Worm (Caenorhabditis elegans) whole organism, L3 larva: ENCODE measurements around the gene F31F7.1.

ENCODE experiments used
- R02D3.7 ChIP-seq: fragments of 150-350 bp; optimal IDR thresholded peaks from 2 replicates; lab custom pipeline; 2014; ENCODE audit warnings: missing biosample characterization, missing genetic modification characterization
- ZK546.5 ChIP-seq: sonication (generic microtip); optimal IDR thresholded peaks from 2 replicates; lab custom pipeline; 2017; ENCODE audit warnings: missing biosample characterization, missing genetic modification characterization
- aly-2 ChIP-seq: fragments of 150-350 bp; optimal IDR thresholded peaks from 2 replicates; lab custom pipeline; 2014; ENCODE audit warnings: missing biosample characterization, missing genetic modification characterization
- ama-1 ChIP-seq: fragments of 150-350 bp; optimal IDR thresholded peaks from 2 replicates; lab custom pipeline; 2018
- ceh-16 ChIP-seq: sonication (generic microtip); optimal IDR thresholded peaks from 2 replicates; lab custom pipeline; 2017; ENCODE audit warnings: missing biosample characterization, missing genetic modification characterization
- ceh-28 ChIP-seq: fragments of 150-350 bp; optimal IDR thresholded peaks from 2 replicates; lab custom pipeline; 2014; ENCODE audit warnings: missing biosample characterization, missing genetic modification reagents, missing genetic modification characterization
- ceh-82 ChIP-seq: fragments of 150-350 bp; optimal IDR thresholded peaks from 2 replicates; lab custom pipeline; 2014; ENCODE audit warnings: missing biosample characterization, missing genetic modification characterization
- daf-12 ChIP-seq: fragments of 150-350 bp; optimal IDR thresholded peaks from 2 replicates; lab custom pipeline; 2014; ENCODE audit warnings: missing biosample characterization, missing genetic modification reagents, missing genetic modification characterization
- egl-5 ChIP-seq: fragments of 150-350 bp; optimal IDR thresholded peaks from 2 replicates; lab custom pipeline; 2017; ENCODE audit warnings: missing biosample characterization, missing genetic modification reagents, missing genetic modification characterization, inconsistent platforms
- elt-2 ChIP-seq: sonication (generic microtip); optimal IDR thresholded peaks from 2 replicates; lab custom pipeline; 2016; ENCODE audit warnings: missing genetic modification reagents, mild to moderate bottlenecking, missing genetic modification characterization, missing compliant biosample characterization
- elt-3 ChIP-seq, 3 experiments: fragments of 150-350 bp in 1 of 3; sonication (generic microtip) in 2 of 3; optimal IDR thresholded peaks; 2 replicates in 2 of 3; 4 replicates in 1 of 3; lab custom pipeline; 2014 to 2017; ENCODE audit warnings: missing biosample characterization in 3 of 3, missing genetic modification characterization in 3 of 3
- eor-1 ChIP-seq, 2 experiments: fragments of 150-350 bp; optimal IDR thresholded peaks; 2 replicates each; lab custom pipeline; 2014 to 2018; ENCODE audit warnings: missing biosample characterization in 2 of 2, missing genetic modification characterization in 2 of 2
- fkh-2 ChIP-seq: fragments of 150-350 bp; optimal IDR thresholded peaks from 2 replicates; lab custom pipeline; 2014; ENCODE audit warnings: missing biosample characterization, missing genetic modification reagents, missing genetic modification characterization
- fos-1 ChIP-seq: fragments of 150-350 bp; optimal IDR thresholded peaks from 2 replicates; lab custom pipeline; 2014; ENCODE audit warnings: missing biosample characterization, missing genetic modification characterization
- hmg-11 ChIP-seq: sonication (generic microtip); optimal IDR thresholded peaks from 2 replicates; lab custom pipeline; 2016; ENCODE audit warnings: missing genetic modification characterization, missing compliant biosample characterization
- lin-15B ChIP-seq: fragments of 150-350 bp; optimal IDR thresholded peaks from 2 replicates; lab custom pipeline; 2014; ENCODE audit warnings: missing biosample characterization, missing genetic modification characterization
- lin-39 ChIP-seq: fragments of 150-350 bp; optimal IDR thresholded peaks from 2 replicates; lab custom pipeline; 2018; ENCODE audit warnings: missing biosample characterization, missing genetic modification reagents, missing genetic modification characterization
- mml-1 ChIP-seq: fragments of 150-350 bp; sonication (generic microtip); optimal IDR thresholded peaks from 3 replicates; lab custom pipeline; 2014; ENCODE audit warnings: missing biosample characterization, missing genetic modification characterization
- nfya-1 ChIP-seq: sonication (generic microtip); optimal IDR thresholded peaks from 2 replicates; lab custom pipeline; 2017; ENCODE audit warnings: missing genetic modification characterization, mild to moderate bottlenecking, missing compliant biosample characterization, antibody characterized with exemption, moderate library complexity; ENCODE audit not compliant: insufficient read depth
- nhr-11 ChIP-seq: fragments of 150-350 bp; optimal IDR thresholded peaks from 2 replicates; lab custom pipeline; 2014; ENCODE audit warnings: missing biosample characterization, missing genetic modification characterization
- nhr-12 ChIP-seq: fragments of 150-350 bp; optimal IDR thresholded peaks from 2 replicates; lab custom pipeline; 2014; ENCODE audit warnings: missing biosample characterization, missing genetic modification characterization
- nhr-23 ChIP-seq: fragments of 150-350 bp; optimal IDR thresholded peaks from 2 replicates; lab custom pipeline; 2014; ENCODE audit warnings: missing biosample characterization, missing genetic modification reagents, missing genetic modification characterization
- nhr-237 ChIP-seq: fragments of 150-350 bp; optimal IDR thresholded peaks from 2 replicates; lab custom pipeline; 2014; ENCODE audit warnings: missing biosample characterization, missing genetic modification characterization
- nhr-28 ChIP-seq: fragments of 150-350 bp; optimal IDR thresholded peaks from 2 replicates; lab custom pipeline; 2014; ENCODE audit warnings: missing biosample characterization, missing genetic modification characterization
- nhr-43 ChIP-seq: sonication (generic microtip); optimal IDR thresholded peaks from 2 replicates; lab custom pipeline; 2016; ENCODE audit warnings: mild to moderate bottlenecking, missing genetic modification characterization, missing compliant biosample characterization; ENCODE audit not compliant: poor library complexity, severe bottlenecking
- nhr-67 ChIP-seq: fragments of 150-350 bp; optimal IDR thresholded peaks from 2 replicates; lab custom pipeline; 2014; ENCODE audit warnings: missing biosample characterization, missing genetic modification characterization
- nhr-76 ChIP-seq: fragments of 150-350 bp; sonication (generic microtip); optimal IDR thresholded peaks from 5 replicates; lab custom pipeline; 2014; ENCODE audit warnings: missing biosample characterization, missing genetic modification characterization
- nhr-77 ChIP-seq: fragments of 150-350 bp; optimal IDR thresholded peaks from 2 replicates; lab custom pipeline; 2014; ENCODE audit warnings: missing biosample characterization, missing genetic modification characterization
- pha-4 ChIP-seq: fragments of 150-350 bp; optimal IDR thresholded peaks from 2 replicates; lab custom pipeline; 2014; ENCODE audit warnings: missing biosample characterization, missing genetic modification reagents, missing genetic modification characterization
- sea-2 ChIP-seq: fragments of 150-350 bp; sonication (generic microtip); optimal IDR thresholded peaks from 4 replicates; lab custom pipeline; 2014; ENCODE audit warnings: missing biosample characterization, missing genetic modification reagents, missing genetic modification characterization
- skn-1 ChIP-seq: fragments of 150-350 bp; optimal IDR thresholded peaks from 2 replicates; lab custom pipeline; 2014; ENCODE audit warnings: missing biosample characterization, missing genetic modification characterization
- snpc-4 ChIP-seq: fragments of 150-350 bp; optimal IDR thresholded peaks from 2 replicates; lab custom pipeline; 2014; ENCODE audit warnings: missing biosample characterization, missing genetic modification characterization
- tbx-2 ChIP-seq: sonication (generic microtip); optimal IDR thresholded peaks from 2 replicates; lab custom pipeline; 2016; ENCODE audit warnings: mild to moderate bottlenecking, missing genetic modification characterization, missing compliant biosample characterization
- unc-39 ChIP-seq: sonication (generic microtip); optimal IDR thresholded peaks from 4 replicates; lab custom pipeline; 2017; ENCODE audit warnings: missing biosample characterization, missing genetic modification characterization
- unc-62 ChIP-seq: fragments of 150-350 bp; sonication (generic microtip); optimal IDR thresholded peaks from 4 replicates; lab custom pipeline; 2014; ENCODE audit warnings: missing biosample characterization, missing genetic modification reagents, missing genetic modification characterization
- ztf-11 ChIP-seq: fragments of 150-350 bp; optimal IDR thresholded peaks from 2 replicates; lab custom pipeline; 2014; ENCODE audit warnings: missing biosample characterization, missing genetic modification characterization
- ztf-4 ChIP-seq: fragments of 150-350 bp; optimal IDR thresholded peaks from 2 replicates; lab custom pipeline; 2014; ENCODE audit warnings: missing biosample characterization, missing genetic modification characterization

F31F7.1 gene

DNA sequence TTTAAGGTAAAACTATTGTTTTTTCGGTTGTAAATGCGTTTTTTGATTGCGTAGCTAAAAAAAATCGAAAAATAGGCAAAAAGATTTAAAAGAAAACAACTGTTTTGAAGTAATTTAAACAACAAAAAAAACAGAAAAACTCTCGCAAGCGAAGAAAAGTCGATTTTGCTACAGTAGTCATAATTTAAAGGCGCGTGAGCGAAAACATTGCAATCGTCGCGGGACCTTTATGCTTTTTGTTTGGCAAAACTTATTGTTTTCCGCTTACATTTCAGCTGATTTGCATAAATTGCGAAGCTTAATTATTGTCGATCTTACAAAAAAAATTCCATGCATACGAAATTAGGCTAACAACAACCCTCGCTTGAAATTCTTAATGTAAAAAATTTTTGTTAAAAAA, 8.3 kb upstream of the F31F7.1 start:
- TF ChIP-seq aly-2 (tag; lab: Kevin White, UChicago) (no peak), daf-12 (tag; lab: Kevin White, UChicago) (no peak)

DNA sequence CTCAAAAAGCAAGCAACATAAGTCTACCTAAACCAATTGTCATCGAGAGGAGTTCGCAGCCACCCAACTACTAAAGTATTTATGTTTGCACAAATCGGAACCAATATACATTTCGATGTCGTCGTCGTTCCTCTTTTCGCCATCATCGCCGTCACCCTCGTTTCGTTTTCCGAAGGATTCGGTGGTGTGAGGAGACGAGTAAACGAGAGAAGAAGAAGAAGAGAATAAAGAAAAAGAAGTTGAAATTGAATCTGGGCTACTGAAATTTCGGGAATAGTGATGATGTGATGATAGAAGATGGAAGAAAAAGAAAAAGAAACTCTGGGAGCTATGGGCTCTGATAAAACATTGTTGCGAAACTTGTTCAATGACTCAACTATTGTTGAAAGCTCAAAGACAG, 7.7 kb upstream of the F31F7.1 start:
- TF ChIP-seq R02D3.7, result no peak
- TF ChIP-seq fkh-2 (tag; lab: Kevin White, UChicago), result no peak
- no peak for TF ChIP-seq nhr-43
- TF ChIP-seq fos-1 (tag; lab: Kevin White, UChicago), result no peak
- no peak for TF ChIP-seq nhr-237 (tag; lab: Kevin White, UChicago)
- no peak for TF ChIP-seq nhr-28 (tag; lab: Kevin White, UChicago)
- no peak for TF ChIP-seq ztf-4 (tag; lab: Kevin White, UChicago)
- no peak for TF ChIP-seq nhr-12 (tag; lab: Kevin White, UChicago)
- TF ChIP-seq elt-3 (tag; optimal IDR thresholded peaks at IDR 0.05; lab: Kevin White, UChicago), result no peak
- TF ChIP-seq unc-39 (tag; lab: Kevin White, UChicago), result no peak
- no peak for TF ChIP-seq ztf-11 (tag; lab: Kevin White, UChicago)
- TF ChIP-seq elt-2, result no peak
- no peak for TF ChIP-seq sea-2 (GFP tag; lab: Kevin White, UChicago)
- no peak for TF ChIP-seq nhr-11 (tag; lab: Kevin White, UChicago)
- TF ChIP-seq lin-15B (tag; lab: Kevin White, UChicago), result no peak
- no peak for TF ChIP-seq hmg-11 (tag; lab: Kevin White, UChicago)
- TF ChIP-seq ceh-82 (tag; lab: Kevin White, UChicago), result no peak

DNA sequence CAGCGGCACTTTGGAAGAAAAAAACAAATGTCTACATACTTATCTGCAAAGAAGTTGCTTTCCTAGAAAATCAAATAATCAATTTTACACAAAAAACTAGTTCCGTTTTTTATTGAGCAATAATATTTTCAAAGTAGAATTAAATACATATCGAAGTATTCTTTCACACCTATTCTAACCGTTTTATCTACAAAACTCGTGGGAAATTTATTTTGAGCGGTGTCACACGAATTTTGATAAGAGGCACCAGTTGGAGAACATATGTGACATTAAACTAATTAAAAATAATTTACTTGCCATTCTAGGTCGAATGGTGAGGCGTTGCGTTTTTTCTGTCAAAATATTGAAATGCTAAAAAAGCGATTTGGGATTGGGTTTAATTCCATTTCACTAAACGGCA, 7.3 kb upstream of the F31F7.1 start:
- TF ChIP-seq nhr-12 (tag; lab: Kevin White, UChicago) (no peak), nhr-43 (no peak), nhr-67 (tag; lab: Kevin White, UChicago) (no peak), fos-1 (tag; lab: Kevin White, UChicago) (no peak), lin-39 (tag; lab: Kevin White, UChicago) (no peak), mml-1 (tag; lab: Kevin White, UChicago) (no peak), egl-5 (tag; lab: Kevin White, UChicago) (no peak), elt-2 (peak; percentile 61), aly-2 (tag; lab: Kevin White, UChicago) (no peak), nhr-28 (tag; lab: Kevin White, UChicago) (no peak), nhr-237 (tag; lab: Kevin White, UChicago) (no peak), pha-4 (tag; lab: Kevin White, UChicago) (peak; percentile 43), nhr-77 (tag; lab: Kevin White, UChicago) (no peak), hmg-11 (tag; lab: Kevin White, UChicago) (no peak)

DNA sequence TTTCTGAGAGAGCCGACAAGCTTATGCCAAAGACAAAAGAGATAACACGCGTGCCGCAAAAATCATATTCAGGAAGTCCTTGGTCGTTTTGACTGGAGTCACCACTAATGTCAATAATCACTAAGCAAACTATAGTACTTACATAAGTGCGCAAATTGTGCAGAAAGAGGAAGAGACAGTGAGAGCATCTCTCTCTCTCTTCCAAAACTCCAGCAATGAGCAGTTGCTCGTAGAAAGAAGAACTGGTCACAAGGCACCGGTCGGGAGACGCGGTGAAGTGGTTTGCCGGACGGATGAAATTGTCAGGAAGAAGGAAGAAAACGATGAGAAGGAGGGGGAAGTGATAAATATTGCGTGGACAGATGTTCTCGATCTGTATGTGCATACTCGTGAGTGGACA, 6.1 kb upstream of the F31F7.1 start:
- TF ChIP-seq pha-4 (tag; lab: Kevin White, UChicago) (peak; percentile 67), ama-1 (no peak), skn-1 (tag; lab: Kevin White, UChicago) (no peak), nfya-1 (tag; lab: Kevin White, UChicago) (peak; percentile 19), nhr-12 (tag; lab: Kevin White, UChicago) (no peak)

DNA sequence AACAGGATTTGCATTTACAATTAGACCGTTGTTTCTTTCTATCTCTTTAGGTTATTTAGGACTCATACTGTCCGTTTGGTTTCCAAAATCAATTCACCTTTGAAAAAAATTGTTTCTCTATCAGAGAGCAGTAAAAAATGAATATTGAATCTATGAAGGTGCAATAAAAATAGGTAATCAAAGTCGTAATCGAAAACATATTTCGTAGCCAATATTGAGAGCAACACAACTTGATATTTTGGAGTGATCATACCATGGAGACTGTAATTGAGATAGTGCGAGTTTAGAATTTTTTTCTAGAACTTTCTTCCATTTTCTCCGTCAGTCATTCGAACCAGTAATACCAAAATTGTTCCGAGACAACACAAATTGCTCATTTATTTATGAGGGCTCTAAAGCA, 5.7 kb upstream of the F31F7.1 start, which contains the start of gene F31F7.2:
Gene F31F7.2, plus strand, starts transcription at position 301 of the 400 bp plus-strand sequence.
- no peak for TF ChIP-seq eor-1 (tag; optimal IDR thresholded peaks at IDR 0.05; lab: Kevin White, UChicago)
- TF ChIP-seq ZK546.5, result no peak
- TF ChIP-seq ceh-16 (tag; lab: Kevin White, UChicago), result no peak
- no peak for TF ChIP-seq nhr-77 (tag; lab: Kevin White, UChicago)
- TF ChIP-seq daf-12 (tag; lab: Kevin White, UChicago), result no peak
- TF ChIP-seq nhr-28 (tag; lab: Kevin White, UChicago), result no peak
- no peak for TF ChIP-seq nhr-23
- TF ChIP-seq unc-62 (GFP tag; lab: Kevin White, UChicago), result no peak
- TF ChIP-seq elt-3 (tag; optimal IDR thresholded peaks at IDR 0.05; lab: Kevin White, UChicago), result no peak
- TF ChIP-seq nhr-76 (tag; lab: Kevin White, UChicago), result no peak
- TF ChIP-seq pha-4 (tag; lab: Kevin White, UChicago), result no peak
- no peak for TF ChIP-seq egl-5 (tag; lab: Kevin White, UChicago)
- no peak for TF ChIP-seq nfya-1 (tag; lab: Kevin White, UChicago)
- TF ChIP-seq tbx-2 (tag; lab: Kevin White, UChicago), result no peak
- no peak for TF ChIP-seq snpc-4
- TF ChIP-seq nhr-12 (tag; lab: Kevin White, UChicago), result no peak
- no peak for TF ChIP-seq fos-1 (tag; lab: Kevin White, UChicago)
- no peak for TF ChIP-seq nhr-237 (tag; lab: Kevin White, UChicago)
- no peak for TF ChIP-seq aly-2 (tag; lab: Kevin White, UChicago)
- TF ChIP-seq ceh-28 (tag; lab: Kevin White, UChicago), result no peak
